Worm (Caenorhabditis elegans) whole organism, L3 larva: ENCODE results near the gene F56H11.2.

ENCODE experiments used
- ZK546.5 ChIP-seq: sonication (generic microtip); optimal IDR thresholded peaks from 2 replicates; lab custom pipeline; 2017; ENCODE audit warnings: missing biosample characterization, missing genetic modification characterization
- ceh-9 ChIP-seq: sonication (generic microtip); optimal IDR thresholded peaks from 2 replicates; lab custom pipeline; 2018; ENCODE audit warnings: missing biosample characterization, missing genetic modification characterization
- daf-12 ChIP-seq: fragments of 150-350 bp; optimal IDR thresholded peaks from 2 replicates; lab custom pipeline; 2014; ENCODE audit warnings: missing biosample characterization, missing genetic modification reagents, missing genetic modification characterization
- elt-1 ChIP-seq: fragments of 150-350 bp; optimal IDR thresholded peaks from 2 replicates; lab custom pipeline; 2014; ENCODE audit warnings: missing biosample characterization, missing genetic modification characterization
- elt-3 ChIP-seq, 3 experiments: fragments of 150-350 bp in 1 of 3; sonication (generic microtip) in 2 of 3; optimal IDR thresholded peaks; 2 replicates in 2 of 3; 4 replicates in 1 of 3; lab custom pipeline; 2014 to 2017; ENCODE audit warnings: missing biosample characterization in 3 of 3, missing genetic modification characterization in 3 of 3
- eor-1 ChIP-seq, 2 experiments: fragments of 150-350 bp; optimal IDR thresholded peaks; 2 replicates each; lab custom pipeline; 2014 to 2018; ENCODE audit warnings: missing biosample characterization in 2 of 2, missing genetic modification characterization in 2 of 2
- fkh-2 ChIP-seq: fragments of 150-350 bp; optimal IDR thresholded peaks from 2 replicates; lab custom pipeline; 2014; ENCODE audit warnings: missing biosample characterization, missing genetic modification reagents, missing genetic modification characterization
- hmg-11 ChIP-seq: sonication (generic microtip); optimal IDR thresholded peaks from 2 replicates; lab custom pipeline; 2016; ENCODE audit warnings: missing genetic modification characterization, missing compliant biosample characterization
- lin-15B ChIP-seq: fragments of 150-350 bp; optimal IDR thresholded peaks from 2 replicates; lab custom pipeline; 2014; ENCODE audit warnings: missing biosample characterization, missing genetic modification characterization
- mml-1 ChIP-seq: fragments of 150-350 bp; sonication (generic microtip); optimal IDR thresholded peaks from 3 replicates; lab custom pipeline; 2014; ENCODE audit warnings: missing biosample characterization, missing genetic modification characterization
- nhr-11 ChIP-seq: fragments of 150-350 bp; optimal IDR thresholded peaks from 2 replicates; lab custom pipeline; 2014; ENCODE audit warnings: missing biosample characterization, missing genetic modification characterization
- nhr-23 ChIP-seq: fragments of 150-350 bp; optimal IDR thresholded peaks from 2 replicates; lab custom pipeline; 2014; ENCODE audit warnings: missing biosample characterization, missing genetic modification reagents, missing genetic modification characterization
- nhr-237 ChIP-seq: fragments of 150-350 bp; optimal IDR thresholded peaks from 2 replicates; lab custom pipeline; 2014; ENCODE audit warnings: missing biosample characterization, missing genetic modification characterization
- nhr-28 ChIP-seq: fragments of 150-350 bp; optimal IDR thresholded peaks from 2 replicates; lab custom pipeline; 2014; ENCODE audit warnings: missing biosample characterization, missing genetic modification characterization
- nhr-43 ChIP-seq: sonication (generic microtip); optimal IDR thresholded peaks from 2 replicates; lab custom pipeline; 2016; ENCODE audit warnings: mild to moderate bottlenecking, missing genetic modification characterization, missing compliant biosample characterization; ENCODE audit not compliant: poor library complexity, severe bottlenecking
- pha-4 ChIP-seq: fragments of 150-350 bp; optimal IDR thresholded peaks from 2 replicates; lab custom pipeline; 2014; ENCODE audit warnings: missing biosample characterization, missing genetic modification reagents, missing genetic modification characterization
- pqm-1 ChIP-seq: fragments of 150-350 bp; optimal IDR thresholded peaks from 2 replicates; lab custom pipeline; 2017; ENCODE audit warnings: missing biosample characterization, missing genetic modification characterization, inconsistent platforms
- skn-1 ChIP-seq: fragments of 150-350 bp; optimal IDR thresholded peaks from 2 replicates; lab custom pipeline; 2014; ENCODE audit warnings: missing biosample characterization, missing genetic modification characterization
- zag-1 ChIP-seq: fragments of 150-350 bp; optimal IDR thresholded peaks from 2 replicates; lab custom pipeline; 2014; ENCODE audit warnings: missing biosample characterization, missing genetic modification characterization
- ztf-4 ChIP-seq: fragments of 150-350 bp; optimal IDR thresholded peaks from 2 replicates; lab custom pipeline; 2014; ENCODE audit warnings: missing biosample characterization, missing genetic modification characterization

Gene F56H11.2

ce11 chrIV:9485040-9485439, 47.9 kb downstream of the F56H11.2 start, which contains the start of gene gadr-2:
gadr-2 (minus strand) TSS chrIV:9485140.
- TF ChIP-seq mml-1 (no peak), pha-4 (no peak), ztf-4 (tag; lab: Kevin White, UChicago) (no peak), nhr-237 (tag; lab: Kevin White, UChicago) (no peak), nhr-43 (tag; lab: Kevin White, UChicago) (no peak), nhr-23 (tag; lab: Kevin White, UChicago) (no peak), zag-1 (tag; lab: Kevin White, UChicago) (no peak), ceh-9 (tag; lab: Kevin White, UChicago) (no peak), pqm-1 (tag; lab: Kevin White, UChicago) (no peak), elt-3 (tag; optimal IDR thresholded peaks at IDR 0.05; lab: Kevin White, UChicago) (no peak), nhr-28 (tag; lab: Kevin White, UChicago) (no peak), daf-12 (tag; lab: Kevin White, UChicago) (no peak), lin-15B (tag; lab: Kevin White, UChicago) (no peak), eor-1 (tag; optimal IDR thresholded peaks at IDR 0.05; lab: Kevin White, UChicago) (no peak), elt-1 (no peak), fkh-2 (tag; lab: Kevin White, UChicago) (no peak), ZK546.5 (tag; lab: Kevin White, UChicago) (no peak), hmg-11 (tag; lab: Kevin White, UChicago) (no peak), nhr-11 (tag; lab: Kevin White, UChicago) (no peak), skn-1 (tag; lab: Kevin White, UChicago) (no peak)
